Worm (Caenorhabditis elegans): ENCODE results near the gene max-1.
A peak's percentile ranks its signal among the peaks of the same experiment; 100 is the strongest.

max-1 gene

DNA sequence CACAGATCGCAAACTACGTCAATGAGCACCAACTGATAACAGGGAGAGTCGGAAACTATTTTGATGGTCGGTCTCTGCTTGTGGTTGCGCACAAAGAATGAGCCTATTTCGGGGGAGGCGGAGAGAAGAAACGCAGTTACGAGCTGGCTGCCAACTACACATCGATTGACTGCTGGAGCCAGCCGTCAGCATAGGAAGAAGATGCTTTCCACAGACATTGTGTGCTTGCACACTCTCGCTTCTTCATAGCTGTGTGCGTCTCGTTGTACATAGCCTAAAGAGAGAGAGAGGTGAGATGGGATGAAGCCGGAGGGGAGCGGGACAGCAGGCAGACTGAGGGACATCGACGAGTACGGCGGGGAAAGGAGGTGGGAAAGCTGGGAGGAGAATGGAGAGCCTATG is 10.4 kb upstream of the max-1 start (continued):
- no peak for TF ChIP-seq F10E7.11 (tag; optimal IDR thresholded peaks at IDR 0.05)
- TF ChIP-seq athp-1 (tag; optimal IDR thresholded peaks at IDR 0.05): no peak
- no peak for TF ChIP-seq D2030.7 (GFP tag; IDR thresholded peaks at IDR 0.05)
- TF ChIP-seq attf-3 (GFP tag; conservative IDR thresholded peaks at IDR 0.05): no peak
- no peak for TF ChIP-seq B0035.1 (tag; optimal IDR thresholded peaks at IDR 0.05)
- TF ChIP-seq tbp1 (GFP tag; optimal IDR thresholded peaks at IDR 0.05): peak; percentile 35
- TF ChIP-seq nhr-120 (GFP tag; IDR thresholded peaks at IDR 0.05): no peak
- peak; percentile 96 for TF ChIP-seq zfh-2 (GFP tag; conservative IDR thresholded peaks at IDR 0.05)
- TF ChIP-seq rcor-1 (GFP tag; IDR thresholded peaks at IDR 0.05): peak; percentile 28; the same call in 1 of the 2 replicates
- TF ChIP-seq ekl-4 (GFP tag; IDR thresholded peaks at IDR 0.05): no peak; the same call in 1 of the 2 replicates
- peak; percentile 40 for TF ChIP-seq nhr-90 (tag; optimal IDR thresholded peaks at IDR 0.05)
- TF ChIP-seq cebp-1 (GFP tag; IDR thresholded peaks at IDR 0.05): no peak
- TF ChIP-seq cebp-1 (tag; optimal IDR thresholded peaks at IDR 0.05): peak; percentile 74
- no peak for TF ChIP-seq hlh-26 (GFP tag; conservative IDR thresholded peaks at IDR 0.05)
- TF ChIP-seq lin-35 (GFP tag; optimal IDR thresholded peaks at IDR 0.05): peak in 1 of 3 experiments; percentile 13
- peak; percentile 11; the same call in 1 of the 2 replicates for TF ChIP-seq nfyb-1 (GFP tag; IDR thresholded peaks at IDR 0.05)
- peak; percentile 17 for TF ChIP-seq die-1 (tag; optimal IDR thresholded peaks at IDR 0.05)
- TF ChIP-seq aptf-3 (GFP tag; IDR thresholded peaks at IDR 0.05): no peak
- peak; percentile 55; the same call in 1 of the 2 replicates for TF ChIP-seq mcd-1 (GFP tag; IDR thresholded peaks at IDR 0.05)
- no peak for TF ChIP-seq snpc-3.4 (tag; optimal IDR thresholded peaks at IDR 0.05)
- TF ChIP-seq B0261.1 (tag; optimal IDR thresholded peaks at IDR 0.05): no peak
- TF ChIP-seq sea-2 (GFP tag; IDR thresholded peaks at IDR 0.05): no peak
- TF ChIP-seq Y56A3A.18 (GFP tag; IDR thresholded peaks at IDR 0.05): 0 out of 2 replicates have a peak, but pooled peaks have one; percentile 38
- no peak for TF ChIP-seq hlh-12 (tag; optimal IDR thresholded peaks at IDR 0.05)
- no peak for TF ChIP-seq xnd-1 (tag; optimal IDR thresholded peaks at IDR 0.05)
- no peak for TF ChIP-seq madf-8 (GFP tag; conservative IDR thresholded peaks at IDR 0.05)
- TF ChIP-seq let-607 (tag; optimal IDR thresholded peaks at IDR 0.05): peak; percentile 69 to 86
- no peak for TF ChIP-seq Y53F4B.3 (GFP tag; IDR thresholded peaks at IDR 0.05)
- no peak for TF ChIP-seq lag-1 (GFP tag; IDR thresholded peaks at IDR 0.05)
- TF ChIP-seq bed-1 (GFP tag; IDR thresholded peaks at IDR 0.05): no peak
- peak; percentile 80 for TF ChIP-seq K12H6.12 (tag; optimal IDR thresholded peaks at IDR 0.05)
- TF ChIP-seq egl-18 (GFP tag; IDR thresholded peaks at IDR 0.05): no peak
- peak; percentile 38 for TF ChIP-seq lin-40 (tag; optimal IDR thresholded peaks at IDR 0.05)
- peak; percentile 99 for TF ChIP-seq nhr-80 (tag; optimal IDR thresholded peaks at IDR 0.05)
- peak; percentile 30 for TF ChIP-seq ceh-27 (GFP tag; optimal IDR thresholded peaks at IDR 0.05)
- no peak for TF ChIP-seq rec-8 (tag; optimal IDR thresholded peaks at IDR 0.05)
- TF ChIP-seq lin-54 (GFP tag; optimal IDR thresholded peaks at IDR 0.05): peak; percentile 38
- TF ChIP-seq K11D2.4 (GFP tag; IDR thresholded peaks at IDR 0.05): peak; percentile 38; the same call in 1 of the 2 replicates
- peak; percentile 45 for TF ChIP-seq somi-1 (GFP tag; optimal IDR thresholded peaks at IDR 0.05)
- TF ChIP-seq repo-1 (tag; optimal IDR thresholded peaks at IDR 0.05): no peak
- peak; percentile 81 for TF ChIP-seq dox-1 (GFP tag; IDR thresholded peaks at IDR 0.05)
- no peak for TF ChIP-seq mes-4 (tag; optimal IDR thresholded peaks at IDR 0.05)
- TF ChIP-seq bed-2 (GFP tag; IDR thresholded peaks at IDR 0.05): no peak
- TF ChIP-seq madf-6 (GFP tag; IDR thresholded peaks at IDR 0.05): no peak; the same call in 1 of the 2 replicates
- no peak for TF ChIP-seq tlf-1 (GFP tag; optimal IDR thresholded peaks at IDR 0.05)
- no peak for TF ChIP-seq ztf-3 (GFP tag; optimal IDR thresholded peaks at IDR 0.05)
- peak; percentile 27 for TF ChIP-seq madf-10 (tag; optimal IDR thresholded peaks at IDR 0.05)
- TF ChIP-seq egl-44 (GFP tag; IDR thresholded peaks at IDR 0.05): peak; percentile 58; the same call in 1 of the 2 replicates

All from whole organism, young adult.